Fruit fly (Drosophila melanogaster) whole organism, embryonic: ENCODE measurements around the gene CG5902.
A peak's percentile ranks its signal among the peaks of the same experiment; 100 is the strongest.

ENCODE experiments used
- Aef1 ChIP-seq: fragments of 200-800 bp; sonication (Bioruptor generic); IDR thresholded peaks from 3 replicates; pipeline ENCODE4 v1.3.6; 2022; ENCODE audit warnings: missing biosample characterization, missing genetic modification characterization
- Asciz ChIP-seq: fragments of 200-800 bp; sonication (Bioruptor generic); optimal IDR thresholded peaks from 2 replicates; lab custom pipeline; 2017; ENCODE audit warnings: missing biosample characterization, mild to moderate bottlenecking, missing genetic modification characterization, missing genetic modification reagents
- B-H2 ChIP-seq: fragments of 200-800 bp; sonication (Bioruptor generic); optimal IDR thresholded peaks from 2 replicates; lab custom pipeline; 2018; ENCODE audit warnings: missing biosample characterization, mild to moderate bottlenecking, missing genetic modification characterization
- Bdp1 ChIP-seq: fragments of 200-800 bp; sonication (Bioruptor generic); optimal IDR thresholded peaks from 3 replicates; lab custom pipeline; 2016; ENCODE audit warnings: missing biosample characterization, missing genetic modification characterization
- BtbVII ChIP-seq: fragments of 200-800 bp; sonication (Bioruptor generic); optimal IDR thresholded peaks from 3 replicates; lab custom pipeline; 2017; ENCODE audit warnings: missing biosample characterization, mild to moderate bottlenecking, missing genetic modification characterization
- C15 ChIP-seq: fragments of 200-800 bp; sonication (Bioruptor generic); IDR thresholded peaks from 3 replicates; pipeline ENCODE4 v1.3.6; 2022; ENCODE audit warnings: missing biosample characterization, missing genetic modification characterization
- CG11093 ChIP-seq: fragments of 200-800 bp; sonication (Bioruptor generic); IDR thresholded peaks from 3 replicates; pipeline ENCODE4 v1.3.6; 2022; ENCODE audit warnings: missing biosample characterization, missing genetic modification characterization
- CG11398 ChIP-seq: fragments of 200-800 bp; sonication (Bioruptor generic); optimal IDR thresholded peaks from 2 replicates; lab custom pipeline; 2016; ENCODE audit warnings: missing biosample characterization, missing genetic modification characterization
- CG11504 ChIP-seq: fragments of 200-800 bp; sonication (Bioruptor generic); optimal IDR thresholded peaks from 3 replicates; lab custom pipeline; 2019; ENCODE audit warnings: missing biosample characterization, mild to moderate bottlenecking, missing genetic modification characterization, moderate library complexity
- CG11560 ChIP-seq: fragments of 200-800 bp; sonication (Bioruptor generic); IDR thresholded peaks from 3 replicates; pipeline ENCODE4 v1.3.6; 2022; ENCODE audit warnings: missing biosample characterization, missing genetic modification characterization
- CG12219 ChIP-seq: fragments of 200-800 bp; sonication (Bioruptor generic); optimal IDR thresholded peaks from 3 replicates; lab custom pipeline; 2018; ENCODE audit warnings: missing biosample characterization, mild to moderate bottlenecking, missing genetic modification characterization
- CG12769 ChIP-seq: fragments of 200-800 bp; sonication (Bioruptor generic); optimal IDR thresholded peaks from 2 replicates; lab custom pipeline; 2019; ENCODE audit warnings: missing biosample characterization, mild to moderate bottlenecking, missing genetic modification characterization, moderate library complexity
- CG13775 ChIP-seq: fragments of 200-800 bp; sonication (Bioruptor generic); optimal IDR thresholded peaks from 3 replicates; lab custom pipeline; 2017; ENCODE audit warnings: missing biosample characterization, mild to moderate bottlenecking, missing genetic modification characterization
- CG14965 ChIP-seq: fragments of 200-800 bp; sonication (Bioruptor generic); optimal IDR thresholded peaks from 2 replicates; lab custom pipeline; 2016; ENCODE audit warnings: missing biosample characterization, missing genetic modification characterization, borderline replicate concordance
- CG1647 ChIP-seq: fragments of 200-800 bp; sonication (Bioruptor generic); optimal IDR thresholded peaks from 3 replicates; lab custom pipeline; 2016; ENCODE audit warnings: missing biosample characterization, missing genetic modification characterization
- CG17612 ChIP-seq: fragments of 200-800 bp; sonication (Bioruptor generic); IDR thresholded peaks from 2 replicates; pipeline ENCODE4 v1.3.6; 2022; ENCODE audit warnings: missing biosample characterization, missing genetic modification characterization
- CG18011 ChIP-seq: fragments of 200-800 bp; sonication (Bioruptor generic); optimal IDR thresholded peaks from 2 replicates; lab custom pipeline; 2017; ENCODE audit warnings: missing biosample characterization, missing genetic modification characterization, mild to moderate bottlenecking, moderate library complexity, missing genotype
- CG34376 ChIP-seq: fragments of 200-800 bp; sonication (Bioruptor generic); optimal IDR thresholded peaks from 2 replicates; lab custom pipeline; 2018; ENCODE audit warnings: missing biosample characterization, mild to moderate bottlenecking, missing genetic modification characterization
- CG34422 ChIP-seq: fragments of 200-800 bp; sonication (Bioruptor generic); IDR thresholded peaks from 3 replicates; pipeline ENCODE4 v1.3.6; 2022; ENCODE audit warnings: missing biosample characterization, missing genetic modification characterization
- CG42726 ChIP-seq: fragments of 200-800 bp; sonication (Bioruptor generic); IDR thresholded peaks from 2 replicates; pipeline ENCODE4 v1.3.6; 2022; ENCODE audit warnings: missing biosample characterization, missing genetic modification characterization; ENCODE audit not compliant: partially characterized antibody
- CG9215 ChIP-seq: fragments of 200-800 bp; sonication (Bioruptor generic); IDR thresholded peaks from 2 replicates; pipeline ENCODE4 v1.3.6; 2022; ENCODE audit warnings: missing biosample characterization, missing genetic modification characterization
- CG9609 ChIP-seq: fragments of 200-800 bp; sonication (Bioruptor generic); optimal IDR thresholded peaks from 3 replicates; lab custom pipeline; 2016; ENCODE audit warnings: missing biosample characterization, missing genetic modification characterization
- Deaf1 ChIP-seq: fragments of 200-800 bp; optimal IDR thresholded peaks from 3 replicates; lab custom pipeline; 2019; ENCODE audit warnings: missing biosample characterization, mild to moderate bottlenecking, missing genetic modification characterization, moderate library complexity
- Hand ChIP-seq: fragments of 200-800 bp; sonication (Bioruptor generic); optimal IDR thresholded peaks from 2 replicates; lab custom pipeline; 2017; ENCODE audit warnings: mild to moderate bottlenecking, missing biosample characterization, missing genetic modification reagents, missing genetic modification characterization
- Hmx ChIP-seq: fragments of 200-800 bp; sonication (Bioruptor generic); optimal IDR thresholded peaks from 2 replicates; lab custom pipeline; 2016; ENCODE audit warnings: missing biosample characterization, missing genetic modification characterization
- Mrtf ChIP-seq: fragments of 200-800 bp; sonication (Bioruptor generic); IDR thresholded peaks from 3 replicates; pipeline ENCODE4 v1.3.6; 2022; ENCODE audit warnings: missing biosample characterization, missing genetic modification characterization
- NK7.1 ChIP-seq: fragments of 200-800 bp; sonication (Bioruptor generic); optimal IDR thresholded peaks from 3 replicates; lab custom pipeline; 2016; ENCODE audit warnings: missing biosample characterization, missing genetic modification characterization
- PHDP ChIP-seq: fragments of 200-800 bp; sonication (Bioruptor generic); optimal IDR thresholded peaks from 3 replicates; lab custom pipeline; 2018; ENCODE audit warnings: missing biosample characterization, mild to moderate bottlenecking, missing genetic modification characterization, moderate library complexity
- Pdp1 ChIP-seq, 2 experiments: fragments of 200-800 bp; sonication (Bioruptor generic); optimal IDR thresholded peaks; 3 replicates each; lab custom pipeline; 2016; ENCODE audit warnings: missing biosample characterization in 2 of 2, missing genetic modification characterization in 2 of 2, mild to moderate bottlenecking in 1 of 2, moderate library complexity in 1 of 2
- Rx ChIP-seq: fragments of 200-800 bp; sonication (Bioruptor generic); IDR thresholded peaks from 2 replicates; pipeline ENCODE4 v1.3.6; 2022; ENCODE audit warnings: missing biosample characterization, missing genetic modification characterization
- Sry-β ChIP-seq: fragments of 200-800 bp; sonication (Bioruptor generic); optimal IDR thresholded peaks from 2 replicates; lab custom pipeline; 2018; ENCODE audit warnings: missing biosample characterization, mild to moderate bottlenecking, missing genetic modification characterization, moderate library complexity
- YL-1 ChIP-seq: fragments of 200-800 bp; sonication (Bioruptor generic); optimal IDR thresholded peaks from 3 replicates; lab custom pipeline; 2017; ENCODE audit warnings: missing biosample characterization, mild to moderate bottlenecking, missing genetic modification characterization
- ase ChIP-seq: fragments of 200-800 bp; sonication (Bioruptor generic); IDR thresholded peaks from 3 replicates; pipeline ENCODE4 v1.3.6; 2022; ENCODE audit warnings: missing biosample characterization, missing genetic modification characterization
- ato ChIP-seq: fragments of 200-800 bp; sonication (Bioruptor generic); IDR thresholded peaks from 2 replicates; pipeline ENCODE4 v1.3.6; 2022; ENCODE audit warnings: missing biosample characterization, missing genetic modification characterization; ENCODE audit not compliant: partially characterized antibody
- danr ChIP-seq: fragments of 200-800 bp; sonication (Bioruptor generic); IDR thresholded peaks from 2 replicates; pipeline ENCODE4 v1.3.6; 2022; ENCODE audit warnings: missing biosample characterization, missing genetic modification characterization
- dmrt11E ChIP-seq: fragments of 200-800 bp; sonication (Bioruptor generic); optimal IDR thresholded peaks from 3 replicates; lab custom pipeline; 2018; ENCODE audit warnings: missing biosample characterization, mild to moderate bottlenecking, missing genetic modification characterization, moderate library complexity
- hkb ChIP-seq, 2 experiments: fragments of 200-800 bp in 1 of 2; fragments of >200 bp in 1 of 2; sonication (Bioruptor generic) in 1 of 2; IDR thresholded peaks in 1 of 2; optimal IDR thresholded peaks in 1 of 2; 2 replicates each; pipeline versions ENCODE4 v1.3.6 to Lab custom; 2017 to 2022; ENCODE audit warnings: missing biosample characterization in 1 of 2, missing genetic modification characterization in 1 of 2
- jigr1 ChIP-seq: fragments of 200-800 bp; sonication (Bioruptor generic); IDR thresholded peaks from 3 replicates; pipeline ENCODE4 v1.3.6; 2022; ENCODE audit warnings: missing biosample characterization, missing genetic modification characterization
- kay ChIP-seq: fragments of 200-800 bp; sonication (Bioruptor generic); optimal IDR thresholded peaks from 2 replicates; lab custom pipeline; 2016; ENCODE audit warnings: missing biosample characterization, missing genetic modification characterization
- maf-S ChIP-seq: fragments of 200-800 bp; sonication (Bioruptor generic); optimal IDR thresholded peaks from 2 replicates; lab custom pipeline; 2016; ENCODE audit warnings: missing biosample characterization, missing genetic modification characterization
- pan ChIP-seq, 4 experiments: fragments of >200 bp in 3 of 4; fragments of 200-800 bp in 1 of 4; sonication (Bioruptor generic) in 1 of 4; optimal IDR thresholded peaks in 3 of 4; IDR thresholded peaks in 1 of 4; 2 replicates each; pipeline versions ENCODE4 v1.3.6 to Lab custom; 2017 to 2022; ENCODE audit warnings: missing biosample characterization in 2 of 4, missing genetic modification characterization in 2 of 4, mixed read lengths in 1 of 4
- run ChIP-seq: fragments of 200-800 bp; sonication (Bioruptor generic); optimal IDR thresholded peaks from 3 replicates; lab custom pipeline; 2018; ENCODE audit warnings: missing biosample characterization, mild to moderate bottlenecking, missing genetic modification characterization
- sim ChIP-seq: fragments of 200-800 bp; sonication (Bioruptor generic); IDR thresholded peaks from 2 replicates; pipeline ENCODE4 v1.3.6; 2022; ENCODE audit warnings: missing biosample characterization, missing genetic modification characterization
- sisA ChIP-seq: fragments of 200-800 bp; sonication (Bioruptor generic); IDR thresholded peaks from 2 replicates; pipeline ENCODE4 v1.3.6; 2022; ENCODE audit warnings: missing biosample characterization, missing genetic modification characterization
- sr ChIP-seq: fragments of 200-800 bp; sonication (Bioruptor generic); IDR thresholded peaks from 3 replicates; pipeline ENCODE4 v1.3.6; 2022; ENCODE audit warnings: missing biosample characterization, missing genetic modification characterization
- stc ChIP-seq: fragments of 200-800 bp; sonication (Bioruptor generic); IDR thresholded peaks from 2 replicates; pipeline ENCODE4 v1.3.6; 2022; ENCODE audit warnings: missing biosample characterization, missing genetic modification characterization
- tgo ChIP-seq: fragments of 200-800 bp; sonication (Bioruptor generic); IDR thresholded peaks from 3 replicates; pipeline ENCODE4 v1.3.6; 2022; ENCODE audit warnings: missing biosample characterization, missing genetic modification characterization
- tio ChIP-seq: fragments of 200-800 bp; sonication (Bioruptor generic); optimal IDR thresholded peaks from 2 replicates; lab custom pipeline; 2017; ENCODE audit warnings: missing biosample characterization, missing genetic modification characterization, inconsistent platforms
- trh ChIP-seq: fragments of 200-800 bp; sonication (Bioruptor generic); optimal IDR thresholded peaks from 2 replicates; lab custom pipeline; 2016; ENCODE audit warnings: missing biosample characterization, missing genetic modification characterization

CG5902 gene

dm6 chr3R:24010637-24011214 lies 24.3 kb downstream of the CG5902 start (continued):
- TF ChIP-seq CG9609 (GFP tag; lab: Kevin White, UChicago), result no peak
- TF ChIP-seq ase (GFP tag; lab: Robert Waterston, UW), result no peak
- TF ChIP-seq kay (GFP tag; lab: Kevin White, UChicago), result no peak
- TF ChIP-seq Mrtf (GFP tag; lab: Robert Waterston, UW), result peak; percentile 52; the same call in 1 of the 3 replicates
- peak; percentile 68 for TF ChIP-seq stc (GFP tag; lab: Robert Waterston, UW)
- peak; percentile 66 for TF ChIP-seq PHDP (tag; lab: Kevin White, UChicago)
- peak; percentile 67 for TF ChIP-seq sisA (GFP tag; lab: Robert Waterston, UW)
- peak; percentile 78 for TF ChIP-seq CG11504 (tag; lab: Kevin White, UChicago)
- TF ChIP-seq Hand (GFP tag; lab: Kevin White, UChicago), result peak; percentile 44
- peak; percentile 43; the same call in 1 of the 2 replicates for TF ChIP-seq CG17612 (GFP tag; lab: Robert Waterston, UW)
- TF ChIP-seq Deaf1 (tag; lab: Kevin White, UChicago), result peak; percentile 26
- no peak for TF ChIP-seq Rx (GFP tag; lab: Robert Waterston, UW)
- TF ChIP-seq B-H2, result no peak
- no peak for TF ChIP-seq YL-1
- TF ChIP-seq CG13775 (GFP tag; lab: Kevin White, UChicago), result peak; percentile 40
- TF ChIP-seq CG14965 (GFP tag; lab: Kevin White, UChicago), result no peak
- TF ChIP-seq sim (GFP tag; lab: Robert Waterston, UW), result peak; percentile 37; the same call in 1 of the 2 replicates
- TF ChIP-seq sr (GFP tag; lab: Robert Waterston, UW), result peak; percentile 62; the same call in 1 of the 3 replicates
- TF ChIP-seq CG12769, result peak; percentile 72
- TF ChIP-seq CG11560 (tag; lab: Robert Waterston, UW), result peak; percentile 62; the same call in 1 of the 3 replicates
- TF ChIP-seq run (tag; lab: Kevin White, UChicago), result no peak
- peak; percentile 67; the same call in 2 of the 3 replicates for TF ChIP-seq Aef1 (GFP tag; lab: Robert Waterston, UW)
- TF ChIP-seq NK7.1 (GFP tag; lab: Kevin White, UChicago), result no peak
- TF ChIP-seq C15 (GFP tag; lab: Robert Waterston, UW), result peak; percentile 64; the same call in 1 of the 3 replicates
- 0 out of 3 replicates have a peak, but pooled peaks have one; percentile 27 for TF ChIP-seq CG11093 (GFP tag; lab: Robert Waterston, UW)
- peak; percentile 64 for TF ChIP-seq CG12219 (GFP tag; lab: Kevin White, UChicago)
- no peak for TF ChIP-seq CG18011 (GFP tag; lab: Kevin White, UChicago)
- 0 out of 3 replicates have a peak, but pooled peaks have one; percentile 37 for TF ChIP-seq CG34422 (GFP tag; lab: Robert Waterston, UW)
- TF ChIP-seq Asciz (GFP tag; lab: Kevin White, UChicago), result no peak
- TF ChIP-seq tgo (GFP tag; lab: Robert Waterston, UW), result peak; percentile 75
- peak; percentile 50 for TF ChIP-seq CG9215 (GFP tag; lab: Robert Waterston, UW)
- peak; percentile 64 for TF ChIP-seq danr (GFP tag; lab: Robert Waterston, UW)
- TF ChIP-seq tio (GFP tag; lab: Kevin White, UChicago), result no peak
- TF ChIP-seq pan (optimal IDR thresholded peaks at IDR 0.05; lab: Kevin White, UChicago), result no peak
- peak in 1 of 2 experiments; percentile 76 for TF ChIP-seq pan (GFP tag; optimal IDR thresholded peaks at IDR 0.05 in 1 of 2, IDR thresholded peaks at IDR 0.05 in 1 of 2)
- no peak for TF ChIP-seq Sry-β (GFP tag; lab: Kevin White, UChicago)
- TF ChIP-seq trh, result no peak
- peak; percentile 29 for TF ChIP-seq BtbVII (GFP tag; lab: Kevin White, UChicago)
- no peak for TF ChIP-seq CG11398 (GFP tag; lab: Kevin White, UChicago)
- no peak for TF ChIP-seq hkb (optimal IDR thresholded peaks at IDR 0.05; lab: Kevin White, UChicago)
- peak; percentile 76 for TF ChIP-seq hkb (GFP tag; IDR thresholded peaks at IDR 0.05; lab: Robert Waterston, UW)
- no peak for TF ChIP-seq Hmx (GFP tag; lab: Kevin White, UChicago)
- no peak for TF ChIP-seq CG34376 (GFP tag; lab: Kevin White, UChicago)
- TF ChIP-seq maf-S (GFP tag; lab: Kevin White, UChicago), result no peak
- no peak for TF ChIP-seq ato (GFP tag; lab: Robert Waterston, UW)
- TF ChIP-seq CG1647, result no peak
- TF ChIP-seq jigr1 (GFP tag; lab: Robert Waterston, UW), result 0 out of 3 replicates have a peak, but pooled peaks have one; percentile 29
- TF ChIP-seq CG42726 (GFP tag; lab: Robert Waterston, UW), result no peak
- peak; percentile 8 to 33 for TF ChIP-seq Pdp1 (GFP tag; optimal IDR thresholded peaks at IDR 0.05; lab: Kevin White, UChicago)
- TF ChIP-seq dmrt11E (tag; lab: Kevin White, UChicago), result peak; percentile 4
- no peak for TF ChIP-seq Bdp1 (GFP tag; lab: Kevin White, UChicago)
